Worm (Caenorhabditis elegans) whole organism, midembryonic: ENCODE data around the gene spe-17.

Experiments
- T22C8.4 ChIP-seq: fragments of 200-800 bp; sonication (Bioruptor generic); IDR thresholded peaks from 2 replicates; pipeline ENCODE4 v1.3.6; 2022; ENCODE audit warnings: missing genetic modification characterization, missing compliant biosample characterization
- cog-1 ChIP-seq: sonication (generic microtip); optimal IDR thresholded peaks from 2 replicates; lab custom pipeline; 2016; ENCODE audit warnings: missing genetic modification characterization, missing compliant biosample characterization
- flt-1 ChIP-seq: fragments of 200-800 bp; sonication (Bioruptor generic); IDR thresholded peaks from 2 replicates; pipeline ENCODE4 v1.3.6; 2022; ENCODE audit warnings: missing genetic modification characterization, missing compliant biosample characterization
- klf-2 ChIP-seq: fragments of 200-800 bp; sonication (Bioruptor generic); conservative IDR thresholded peaks from 2 replicates; pipeline ENCODE4 v1.3.6; 2022; ENCODE audit warnings: missing genetic modification reagents, missing genetic modification characterization, missing compliant biosample characterization
- med-1 ChIP-seq: sonication (generic microtip); optimal IDR thresholded peaks from 2 replicates; lab custom pipeline; 2017; ENCODE audit warnings: missing genetic modification characterization, mild to moderate bottlenecking, missing compliant biosample characterization, antibody characterized with exemption, missing genetic modification reagents; ENCODE audit not compliant: insufficient read depth
- ref-1 ChIP-seq: fragments of 200-800 bp; sonication (Bioruptor generic); conservative IDR thresholded peaks from 2 replicates; pipeline ENCODE4 v1.3.6; 2022; ENCODE audit warnings: missing genetic modification reagents, missing genetic modification characterization, missing compliant biosample characterization
- tab-1 ChIP-seq: fragments of 200-800 bp; sonication (Bioruptor generic); IDR thresholded peaks from 2 replicates; pipeline ENCODE4 v1.3.6; 2022; ENCODE audit warnings: missing genetic modification characterization, missing compliant biosample characterization
- ztf-23 ChIP-seq: fragments of 200-800 bp; sonication (Bioruptor generic); IDR thresholded peaks from 2 replicates; pipeline ENCODE4 v1.3.6; 2022; ENCODE audit warnings: missing genetic modification reagents, missing genetic modification characterization, missing compliant biosample characterization
- ztf-29 ChIP-seq: fragments of 200-800 bp; sonication (Bioruptor generic); IDR thresholded peaks from 2 replicates; pipeline ENCODE4 v1.3.6; 2022; ENCODE audit warnings: missing genetic modification reagents, missing genetic modification characterization, missing compliant biosample characterization

spe-17 gene

DNA sequence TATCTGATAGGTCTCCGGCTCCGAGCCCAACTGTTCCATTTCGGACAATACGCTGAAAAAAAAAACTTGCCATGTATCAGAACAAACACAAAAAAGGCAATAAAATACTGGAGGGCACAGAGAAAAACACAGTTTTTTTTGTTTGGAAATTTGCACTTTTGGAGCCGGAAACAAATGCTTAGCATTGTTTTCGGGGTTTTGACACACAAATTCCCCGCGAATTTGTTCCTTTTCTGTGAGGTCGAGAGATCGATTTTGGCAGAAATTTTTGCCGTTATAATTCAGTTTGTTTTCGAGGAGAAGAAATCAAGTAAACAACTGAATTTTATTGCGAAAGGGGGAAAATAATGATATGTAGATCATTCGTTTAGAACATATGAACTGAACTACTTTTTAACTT is 43.4 kb downstream of the spe-17 start, which contains the start of gene K08E4.2:
Gene K08E4.2 (minus strand): TSS at position 54 of the 400 bp plus-strand sequence.
- TF ChIP-seq klf-2 (GFP tag; lab: Robert Waterston, UW) (no peak), ztf-23 (GFP tag; lab: Robert Waterston, UW) (no peak), ztf-29 (no peak), T22C8.4 (no peak), flt-1 (GFP tag; lab: Robert Waterston, UW) (no peak), med-1 (GFP tag; lab: Kevin White, UChicago) (no peak), cog-1 (tag; lab: Kevin White, UChicago) (no peak), ref-1 (no peak), tab-1 (no peak)

DNA sequence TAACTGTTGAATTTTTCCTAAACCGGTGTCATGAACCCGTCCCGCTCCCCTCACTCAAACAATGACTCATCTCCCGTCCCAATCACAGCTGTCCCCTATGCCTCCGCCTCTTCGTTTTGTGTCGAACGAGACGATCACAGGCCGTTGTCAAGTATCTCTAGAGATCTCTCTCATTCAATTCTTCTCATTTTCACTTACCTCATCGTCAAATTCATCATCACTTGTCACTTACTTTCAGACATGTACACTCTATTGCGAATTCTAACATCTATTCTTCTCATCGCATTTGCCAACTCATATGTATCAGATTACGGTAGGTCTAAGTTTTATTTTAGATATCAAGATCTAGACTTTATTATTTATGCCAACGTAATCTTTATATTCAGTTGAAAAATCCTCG is 44.3 kb downstream of the spe-17 start, which contains the start of gene K08E4.3:
Gene K08E4.3 (plus strand): TSS at position 235 of the 400 bp plus-strand sequence.
- no peak for TF ChIP-seq T22C8.4
- no peak for TF ChIP-seq ref-1
- no peak for TF ChIP-seq tab-1
- TF ChIP-seq cog-1 (tag; lab: Kevin White, UChicago): no peak
- TF ChIP-seq flt-1 (GFP tag; lab: Robert Waterston, UW): no peak

DNA sequence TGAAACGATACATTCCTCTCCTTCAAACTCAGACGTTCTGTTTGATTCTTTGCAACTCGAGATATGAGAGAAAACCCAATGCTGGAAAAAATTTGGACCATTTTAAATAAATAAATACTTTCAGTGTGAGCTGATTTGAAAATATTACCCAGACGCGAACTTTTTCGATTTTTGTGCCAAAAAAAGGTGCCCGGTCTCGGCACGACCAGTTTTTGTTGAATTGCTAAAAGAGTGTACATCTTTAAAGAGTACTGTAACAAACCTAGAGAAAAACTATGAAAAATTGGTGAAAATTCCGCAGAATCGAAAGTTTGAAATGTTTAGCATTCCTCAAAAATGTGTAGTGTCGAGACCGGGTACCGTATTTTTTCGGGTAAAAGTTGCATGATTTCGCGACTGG is 48.0 kb downstream of the spe-17 start, which contains the start of gene K08E4.8:
Gene K08E4.8 (minus strand): TSS at position 101 of the 400 bp plus-strand sequence.
- TF ChIP-seq tab-1 (no peak), cog-1 (tag; lab: Kevin White, UChicago) (no peak), flt-1 (GFP tag; lab: Robert Waterston, UW) (no peak), ztf-23 (GFP tag; lab: Robert Waterston, UW) (no peak), ztf-29 (no peak), ref-1 (no peak), klf-2 (GFP tag; lab: Robert Waterston, UW) (no peak), med-1 (GFP tag; lab: Kevin White, UChicago) (no peak), T22C8.4 (no peak)
